Fruit fly (Drosophila melanogaster) whole organism, wandering third instar larva: ENCODE data around the gene CG34256.

Source experiments
- CG32264 ChIP-seq: fragments of 200-800 bp; sonication (Bioruptor generic); optimal IDR thresholded peaks from 2 replicates; lab custom pipeline; 2016; ENCODE audit warnings: missing biosample characterization, missing genetic modification characterization
- Dfd ChIP-seq: fragments of >200 bp; optimal IDR thresholded peaks from 2 replicates; lab custom pipeline; 2017; ENCODE audit warnings: missing biosample characterization, missing genetic modification characterization
- Dif ChIP-seq: fragments of 200-275, 200-300 bp; sonication (Bioruptor generic); optimal IDR thresholded peaks from 2 replicates; lab custom pipeline; 2018; ENCODE audit warnings: missing biosample characterization, missing genetic modification characterization; ENCODE audit not compliant: partially characterized antibody
- GATAd ChIP-seq: sonication (Bioruptor generic); optimal IDR thresholded peaks from 2 replicates; lab custom pipeline; 2016; ENCODE audit warnings: missing biosample characterization, missing genetic modification characterization
- HLH106 ChIP-seq: fragments of 200-800 bp; optimal IDR thresholded peaks from 3 replicates; lab custom pipeline; 2019; ENCODE audit warnings: missing biosample characterization, mild to moderate bottlenecking, missing genetic modification characterization, moderate library complexity
- Hnf4 ChIP-seq: fragments of 200-800 bp; sonication (Bioruptor generic); optimal IDR thresholded peaks from 2 replicates; lab custom pipeline; 2016; ENCODE audit warnings: missing biosample characterization, mild to moderate bottlenecking, missing genetic modification characterization
- Hr78 ChIP-seq: fragments of >200 bp; optimal IDR thresholded peaks from 2 replicates; lab custom pipeline; 2017; ENCODE audit warnings: missing biosample characterization, missing genetic modification characterization
- Hr83 ChIP-seq: fragments of 200-300 bp; sonication (Bioruptor generic); optimal IDR thresholded peaks from 2 replicates; lab custom pipeline; 2016; ENCODE audit warnings: missing biosample characterization, mild to moderate bottlenecking, missing genetic modification characterization, moderate library complexity; ENCODE audit not compliant: poor library complexity, severe bottlenecking
- Jra ChIP-seq: sonication (Bioruptor generic); optimal IDR thresholded peaks from 2 replicates; lab custom pipeline; 2016; ENCODE audit warnings: missing biosample characterization, missing genetic modification characterization
- Mio ChIP-seq: sonication (Bioruptor generic); optimal IDR thresholded peaks from 2 replicates; lab custom pipeline; 2016; ENCODE audit warnings: missing biosample characterization, missing genetic modification characterization
- Myc ChIP-seq: fragments of >200 bp; optimal IDR thresholded peaks from 2 replicates; lab custom pipeline; 2017
- Rel ChIP-seq, 2 experiments: fragments of 200-800 bp; sonication (Bioruptor generic) in 1 of 2; optimal IDR thresholded peaks; 2 replicates in 1 of 2; 3 replicates in 1 of 2; lab custom pipeline; 2016 to 2019; ENCODE audit warnings: mild to moderate bottlenecking in 2 of 2, missing biosample characterization in 2 of 2, missing genetic modification characterization in 2 of 2, moderate library complexity in 1 of 2
- br ChIP-seq: fragments of 200-800 bp; sonication (Bioruptor generic); optimal IDR thresholded peaks from 2 replicates; lab custom pipeline; 2016; ENCODE audit warnings: missing biosample characterization, missing genetic modification characterization
- brk ChIP-seq: fragments of 200-800 bp; sonication (Bioruptor generic); optimal IDR thresholded peaks from 2 replicates; lab custom pipeline; 2016; ENCODE audit warnings: missing biosample characterization, mild to moderate bottlenecking, missing genetic modification characterization
- dl ChIP-seq, 2 experiments: fragments of 175-275, 200-275 bp in 1 of 2; fragments of 200-275 bp in 1 of 2; sonication (Bioruptor generic); optimal IDR thresholded peaks; lab custom pipeline; 2018; ENCODE audit warnings: mild to moderate bottlenecking in 2 of 2, missing biosample characterization in 2 of 2, missing genetic modification characterization in 2 of 2, moderate library complexity in 2 of 2; ENCODE audit not compliant: partially characterized antibody in 2 of 2, insufficient read depth in 1 of 2
- dsf ChIP-seq: sonication (Bioruptor generic); optimal IDR thresholded peaks from 2 replicates; lab custom pipeline; 2016; ENCODE audit warnings: missing biosample characterization, missing genetic modification characterization, borderline replicate concordance
- ey ChIP-seq: fragments of 200-800 bp; sonication (Bioruptor generic); optimal IDR thresholded peaks from 2 replicates; lab custom pipeline; 2016; ENCODE audit warnings: missing biosample characterization, missing genetic modification characterization
- foxo ChIP-seq, 2 experiments: fragments of 200-800 bp; sonication (Bioruptor generic); optimal IDR thresholded peaks; 2 replicates in 1 of 2; 3 replicates in 1 of 2; lab custom pipeline; 2016 to 2017; ENCODE audit warnings: missing biosample characterization in 2 of 2, missing genetic modification characterization in 2 of 2
- fru ChIP-seq: fragments of 200-800 bp; sonication (Bioruptor generic); optimal IDR thresholded peaks from 3 replicates; lab custom pipeline; 2016; ENCODE audit warnings: missing biosample characterization, mild to moderate bottlenecking, missing genetic modification characterization
- h ChIP-seq: fragments of 200-800 bp; sonication (Bioruptor generic); optimal IDR thresholded peaks from 3 replicates; lab custom pipeline; 2016; ENCODE audit warnings: missing biosample characterization, mild to moderate bottlenecking, missing genetic modification characterization
- jim ChIP-seq: fragments of 175-275, 200-325 bp; sonication (Bioruptor generic); optimal IDR thresholded peaks from 2 replicates; lab custom pipeline; 2016; ENCODE audit warnings: missing biosample characterization, mild to moderate bottlenecking, missing genetic modification characterization
- lola ChIP-seq: fragments of >200 bp; optimal IDR thresholded peaks from 2 replicates; lab custom pipeline; 2017; ENCODE audit warnings: missing biosample characterization, missing genetic modification characterization
- psq ChIP-seq: fragments of 200-800 bp; sonication (Bioruptor generic); optimal IDR thresholded peaks from 3 replicates; lab custom pipeline; 2017; ENCODE audit warnings: missing biosample characterization, mild to moderate bottlenecking, missing genetic modification characterization, moderate library complexity
- rgr ChIP-seq: fragments of 200-800 bp; sonication (Bioruptor generic); optimal IDR thresholded peaks from 3 replicates; lab custom pipeline; 2016; ENCODE audit warnings: missing biosample characterization, mild to moderate bottlenecking, missing genetic modification characterization
- sage ChIP-seq: fragments of 200-800 bp; sonication (Bioruptor generic); optimal IDR thresholded peaks from 2 replicates; lab custom pipeline; 2016; ENCODE audit warnings: missing biosample characterization, mild to moderate bottlenecking, missing genetic modification characterization

CG34256 gene

dm6 chr3L:19011174-19011573 lies 21.6 kb upstream of the CG34256 start:
- peak; percentile 5 for TF ChIP-seq fru
- no peak for TF ChIP-seq Dif (GFP tag; lab: Kevin White, UChicago)
- TF ChIP-seq foxo (GFP tag; optimal IDR thresholded peaks at IDR 0.05; lab: Kevin White, UChicago), result peak in 1 of 2 experiments; percentile 2
- TF ChIP-seq psq, result peak; percentile 9
- peak; percentile 17 for TF ChIP-seq ey
- TF ChIP-seq, all 38 proteins: peak for 4

- TF ChIP-seq Dfd (GFP tag; lab: Kevin White, UChicago) (peak; percentile 11), Mio (GFP tag; lab: Kevin White, UChicago) (no peak)
Measured at dm6 chr3L:19005396-19005795, 15.8 kb upstream of the CG34256 start.

- no peak for TF ChIP-seq Hr78 (GFP tag; lab: Kevin White, UChicago)
- TF ChIP-seq Jra (GFP tag; lab: Kevin White, UChicago), result no peak
- TF ChIP-seq Myc (lab: Kevin White, UChicago), result no peak
- no peak for TF ChIP-seq ey
- no peak for TF ChIP-seq brk
Measured at dm6 chr3L:19004120-19004519, 14.5 kb upstream of the CG34256 start.

- TF ChIP-seq CG32264 (GFP tag; lab: Kevin White, UChicago), result no peak
- no peak for TF ChIP-seq Mio (GFP tag; lab: Kevin White, UChicago)
- TF ChIP-seq Dif (GFP tag; lab: Kevin White, UChicago), result no peak
- TF ChIP-seq Rel (GFP tag; optimal IDR thresholded peaks at IDR 0.05; lab: Kevin White, UChicago), result no peak
- TF ChIP-seq Rel (tag; optimal IDR thresholded peaks at IDR 0.05; lab: Kevin White, UChicago), result no peak
- TF ChIP-seq br, result no peak
- no peak for TF ChIP-seq GATAd (GFP tag; lab: Kevin White, UChicago)
- no peak for TF ChIP-seq dsf (GFP tag; lab: Kevin White, UChicago)
Measured at dm6 chr3L:19003220-19003619, 13.6 kb upstream of the CG34256 start, which contains the start of gene SmydA-2. Gene SmydA-2, minus strand, starts transcription at chr3L:19003252.

- TF ChIP-seq rgr (no peak), jim (no peak), sage (no peak), dl (GFP tag; optimal IDR thresholded peaks at IDR 0.05; lab: Kevin White, UChicago; ENCODE audit: insufficient read depth in 1 of 2, partially characterized antibody in 2 of 2) (peak in 1 of 2 experiments; percentile 65), psq (peak; percentile 84), h (GFP tag; lab: Kevin White, UChicago) (no peak), lola (GFP tag; lab: Kevin White, UChicago) (no peak), Hnf4 (GFP tag; lab: Kevin White, UChicago) (peak; percentile 18), Dif (GFP tag; lab: Kevin White, UChicago) (peak; percentile 95), brk (no peak), Myc (lab: Kevin White, UChicago) (peak; percentile 66), HLH106 (tag; lab: Kevin White, UChicago) (peak; percentile 29)
Measured at dm6 chr3L:19000413-19000812, 10.8 kb upstream of the CG34256 start, which contains the start of gene CG3808. Gene CG3808, minus strand, starts transcription at chr3L:19000608.

dm6 chr3L:18998284-18998830 lies 8.7 kb upstream of the CG34256 start:
- TF ChIP-seq Hnf4 (GFP tag; lab: Kevin White, UChicago), result peak; percentile 79
- peak; percentile 4 for TF ChIP-seq psq
- TF ChIP-seq Dif (GFP tag; lab: Kevin White, UChicago), result peak; percentile 13
- TF ChIP-seq h (GFP tag; lab: Kevin White, UChicago), result no peak

- TF ChIP-seq GATAd (GFP tag; lab: Kevin White, UChicago) (no peak), Hr83 (GFP tag; lab: Kevin White, UChicago) (peak; percentile 25), br (peak; percentile 1)
Measured at dm6 chr3L:18997590-18998283, 8.1 kb upstream of the CG34256 start, which contains the start of gene CG18135. Gene CG18135, minus strand, starts transcription at chr3L:18998283.
